Worm (Caenorhabditis elegans) whole organism, mixed stage, embryonic: ENCODE measurements around the gene F13D12.3.

ENCODE experiments used
- M03D4.4 ChIP-seq: sonication (generic microtip); optimal IDR thresholded peaks from 2 replicates; lab custom pipeline; 2017; ENCODE audit warnings: mild to moderate bottlenecking, missing genetic modification characterization, missing compliant biosample characterization
- ceh-43 ChIP-seq: fragments of 200-800 bp; sonication (Bioruptor generic); optimal IDR thresholded peaks from 2 replicates; lab custom pipeline; 2018; ENCODE audit warnings: mild to moderate bottlenecking, missing genetic modification characterization, moderate library complexity, missing compliant biosample characterization
- elt-1 ChIP-seq: sonication (generic microtip); optimal IDR thresholded peaks from 2 replicates; lab custom pipeline; 2017; ENCODE audit warnings: missing genetic modification characterization, mild to moderate bottlenecking, missing compliant biosample characterization, antibody characterized with exemption, moderate library complexity, borderline replicate concordance; ENCODE audit not compliant: insufficient read depth
- lin-32 ChIP-seq: fragments of 200-800 bp; sonication (Bioruptor generic); optimal IDR thresholded peaks from 2 replicates; lab custom pipeline; 2018; ENCODE audit warnings: mild to moderate bottlenecking, missing genetic modification characterization, missing compliant biosample characterization
- mep-1 ChIP-seq: fragments of 150-350 bp; optimal IDR thresholded peaks from 2 replicates; lab custom pipeline; 2017; ENCODE audit warnings: missing biosample characterization, missing genetic modification reagents, missing genetic modification characterization, inconsistent platforms
- nhr-12 ChIP-seq: fragments of 150-350 bp; optimal IDR thresholded peaks from 2 replicates; lab custom pipeline; 2014; ENCODE audit warnings: missing biosample characterization, missing genetic modification characterization
- nhr-76 ChIP-seq: sonication (generic microtip); optimal IDR thresholded peaks from 2 replicates; lab custom pipeline; 2017; ENCODE audit warnings: missing biosample characterization, missing genetic modification characterization
- snpc-4 ChIP-seq: fragments of 150-350 bp; optimal IDR thresholded peaks from 2 replicates; lab custom pipeline; 2014; ENCODE audit warnings: missing biosample characterization, missing genetic modification characterization
- unc-120 ChIP-seq: sonication (generic microtip); optimal IDR thresholded peaks from 2 replicates; lab custom pipeline; 2017; ENCODE audit warnings: missing genetic modification characterization, missing compliant biosample characterization; ENCODE audit not compliant: poor library complexity, severe bottlenecking
- unc-39 ChIP-seq: fragments of 150-350 bp; optimal IDR thresholded peaks from 2 replicates; lab custom pipeline; 2014; ENCODE audit warnings: missing biosample characterization, missing genetic modification characterization
- unc-62 ChIP-seq: fragments of 150-350 bp; optimal IDR thresholded peaks from 2 replicates; lab custom pipeline; 2014; ENCODE audit warnings: missing biosample characterization, missing genetic modification reagents, missing genetic modification characterization

DNA sequence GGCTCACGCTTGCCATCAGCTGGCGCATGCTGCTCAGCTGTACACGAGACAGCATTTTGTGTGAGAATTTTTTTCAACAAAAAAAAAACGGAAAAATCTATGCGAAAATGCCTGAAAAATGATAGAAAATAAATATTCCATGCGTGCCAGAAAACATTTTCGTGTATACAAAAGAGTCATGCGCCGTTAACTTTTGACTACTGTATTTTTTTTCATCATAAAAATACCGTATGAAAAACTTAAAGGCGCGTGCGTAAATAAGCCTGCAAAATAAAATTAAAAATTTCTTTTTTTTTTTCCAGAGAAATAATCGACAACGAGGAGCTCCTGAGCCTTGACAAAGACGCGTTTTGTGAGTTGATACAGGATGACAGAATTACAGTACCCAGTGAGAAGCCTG is 30.3 kb upstream of the F13D12.3 start:
- no peak for TF ChIP-seq unc-120 (tag; lab: Kevin White, UChicago)
- no peak for TF ChIP-seq lin-32 (GFP tag; lab: Kevin White, UChicago)
- no peak for TF ChIP-seq elt-1 (tag; lab: Kevin White, UChicago)
- TF ChIP-seq nhr-76 (tag; lab: Kevin White, UChicago): no peak
- no peak for TF ChIP-seq unc-39
- TF ChIP-seq mep-1 (tag; lab: Kevin White, UChicago): no peak
- TF ChIP-seq nhr-12 (tag; lab: Kevin White, UChicago): no peak
- no peak for TF ChIP-seq unc-62 (GFP tag; lab: Kevin White, UChicago)
- TF ChIP-seq snpc-4 (tag; lab: Kevin White, UChicago): no peak
- TF ChIP-seq ceh-43 (GFP tag; lab: Kevin White, UChicago): no peak
- TF ChIP-seq M03D4.4 (tag; lab: Kevin White, UChicago): no peak
